Fruit fly (Drosophila melanogaster) whole organism, pupa: ENCODE measurements around the gene CG7953.

Experiments
- CG15710 ChIP-seq: fragments of 200-800 bp; sonication (Bioruptor generic); optimal IDR thresholded peaks from 2 replicates; lab custom pipeline; 2018; ENCODE audit warnings: missing biosample characterization, mild to moderate bottlenecking, missing genetic modification characterization, moderate library complexity
- Ets98B ChIP-seq: fragments of 200-800 bp; sonication (Bioruptor generic); IDR thresholded peaks from 2 replicates; pipeline ENCODE4 v1.3.6; 2022; ENCODE audit warnings: missing biosample characterization, missing genetic modification characterization
- Pif1B ChIP-seq: fragments of 200-800 bp; sonication (Bioruptor generic); optimal IDR thresholded peaks from 3 replicates; lab custom pipeline; 2016; ENCODE audit warnings: missing biosample characterization, missing genetic modification characterization

DNA sequence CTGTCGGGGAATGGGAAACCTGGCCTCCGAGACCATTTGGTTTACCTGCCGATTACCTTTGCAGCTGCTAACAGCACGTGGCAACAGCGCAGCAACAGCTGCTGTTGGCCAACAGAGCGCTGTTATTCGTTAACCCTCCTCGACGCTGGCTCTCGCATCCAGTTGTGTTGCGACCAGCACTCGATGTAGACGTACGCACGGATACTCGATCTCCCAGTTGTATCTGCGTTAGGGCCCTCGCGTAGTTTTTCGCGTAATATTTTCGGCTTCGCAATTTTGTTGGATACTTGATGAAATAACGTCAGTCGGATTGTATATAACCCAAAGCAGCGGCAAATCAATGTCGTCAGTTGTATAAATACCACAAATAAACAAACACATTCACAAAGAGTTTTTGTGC lies 31.1 kb downstream of the CG7953 start:
- TF ChIP-seq Pif1B (GFP tag; lab: Kevin White, UChicago) = no peak
- TF ChIP-seq Ets98B = peak; percentile 52
- no peak for TF ChIP-seq CG15710
